7 worm cellular contexts compared by ENCODE assay signal in genomic region chrIII:11694506-11694947, ce11.
TF ChIP-seq lines count a peak whose summit lies in the region.

No protein-coding gene starts in this region.

TF ChIP-seq in whole organism, L1 larva, 84 proteins besides CTCF, POLR2A, EP300 and RAD21:
- TF ChIP-seq nhr-71 (tag; optimal IDR thresholded peaks at IDR 0.05; lab: Kevin White, UChicago), result peak; percentile 12
- no peak for TF ChIP-seq efl-1 (optimal IDR thresholded peaks at IDR 0.05; lab: Kevin White, UChicago)
- peak in 1 of 2 experiments; percentile 53 for TF ChIP-seq efl-1 (GFP tag; optimal IDR thresholded peaks at IDR 0.05 in 1 of 2; lab: Kevin White, UChicago)
- no peak for TF ChIP-seq mef-2 (tag; optimal IDR thresholded peaks at IDR 0.05; lab: Kevin White, UChicago)

TF ChIP-seq in whole organism, L2 larva, 48 proteins besides CTCF, POLR2A, EP300 and RAD21:
- TF ChIP-seq ama-1 (optimal IDR thresholded peaks at IDR 0.05; lab: Kevin White, UChicago) (peak; percentile 52), elt-1 (tag; optimal IDR thresholded peaks at IDR 0.05; lab: Kevin White, UChicago) (no peak), Y55F3AM.14 (GFP tag; optimal IDR thresholded peaks at IDR 0.05; lab: Kevin White, UChicago) (peak; percentile 45), nhr-12 (tag; optimal IDR thresholded peaks at IDR 0.05; lab: Kevin White, UChicago) (no peak), nhr-6 (tag; optimal IDR thresholded peaks at IDR 0.05; lab: Kevin White, UChicago) (no peak), crh-2 (tag; optimal IDR thresholded peaks at IDR 0.05; lab: Kevin White, UChicago) (peak; percentile 6), lsy-2 (tag; optimal IDR thresholded peaks at IDR 0.05; lab: Kevin White, UChicago) (no peak)

TF ChIP-seq in whole organism, L3 larva, 47 proteins besides CTCF, POLR2A, EP300 and RAD21:
- peak; percentile 63 for TF ChIP-seq aly-2 (tag; optimal IDR thresholded peaks at IDR 0.05; lab: Kevin White, UChicago)
- TF ChIP-seq pha-4 (tag; optimal IDR thresholded peaks at IDR 0.05; lab: Kevin White, UChicago), result no peak
- no peak for TF ChIP-seq nhr-11 (tag; optimal IDR thresholded peaks at IDR 0.05; lab: Kevin White, UChicago)
- TF ChIP-seq R02D3.7 (tag; optimal IDR thresholded peaks at IDR 0.05; lab: Kevin White, UChicago), result no peak
- TF ChIP-seq nhr-43 (tag; optimal IDR thresholded peaks at IDR 0.05; lab: Kevin White, UChicago; ENCODE audit: poor library complexity, severe bottlenecking), result peak; percentile 12
- TF ChIP-seq ama-1 (optimal IDR thresholded peaks at IDR 0.05; lab: Kevin White, UChicago), result peak; percentile 45
- peak; percentile 32 for TF ChIP-seq elt-2 (tag; optimal IDR thresholded peaks at IDR 0.05; lab: Kevin White, UChicago)
- peak; percentile 51 for TF ChIP-seq nhr-77 (tag; optimal IDR thresholded peaks at IDR 0.05; lab: Kevin White, UChicago)
- TF ChIP-seq ceh-16 (tag; optimal IDR thresholded peaks at IDR 0.05; lab: Kevin White, UChicago), result no peak
- TF ChIP-seq nhr-237 (tag; optimal IDR thresholded peaks at IDR 0.05; lab: Kevin White, UChicago), result no peak

TF ChIP-seq in whole organism, L4 larva, 104 proteins besides CTCF, POLR2A, EP300 and RAD21 (continues in another document):
- no peak for TF ChIP-seq daf-19 (GFP tag; conservative IDR thresholded peaks at IDR 0.05; lab: Robert Waterston, UW)
- TF ChIP-seq lin-1 (GFP tag; IDR thresholded peaks at IDR 0.05; lab: Robert Waterston, UW), result 0 out of 2 replicates have a peak, but pooled peaks have one; percentile 11
- TF ChIP-seq vab-7 (GFP tag; IDR thresholded peaks at IDR 0.05; lab: Robert Waterston, UW), result peak; percentile 53; the same call in 1 of the 2 replicates
- TF ChIP-seq nhr-48 (tag; optimal IDR thresholded peaks at IDR 0.05; lab: Kevin White, UChicago), result peak; percentile 43
- peak; percentile 25 for TF ChIP-seq dve-1 (tag; optimal IDR thresholded peaks at IDR 0.05; lab: Kevin White, UChicago; ENCODE audit: insufficient read depth)
- peak; percentile 36 for TF ChIP-seq nhr-25 (tag; optimal IDR thresholded peaks at IDR 0.05; lab: Kevin White, UChicago; ENCODE audit: borderline replicate concordance, insufficient read depth)
- peak; percentile 60 for TF ChIP-seq nhr-102 (tag; optimal IDR thresholded peaks at IDR 0.05; lab: Kevin White, UChicago)
- no peak for TF ChIP-seq duxl-1 (tag; optimal IDR thresholded peaks at IDR 0.05; lab: Kevin White, UChicago; ENCODE audit: poor library complexity)
- TF ChIP-seq lim-7 (GFP tag; IDR thresholded peaks at IDR 0.05; lab: Robert Waterston, UW), result peak; percentile 22; the same call in 1 of the 2 replicates
- TF ChIP-seq arid-1 (GFP tag; conservative IDR thresholded peaks at IDR 0.05; lab: Robert Waterston, UW), result peak; percentile 22; the same call in 1 of the 2 replicates
- TF ChIP-seq hif-1 (tag; optimal IDR thresholded peaks at IDR 0.05; lab: Kevin White, UChicago), result peak in 1 of 2 experiments; percentile 79
- peak; percentile 33; the same call in 1 of the 2 replicates for TF ChIP-seq php-3 (GFP tag; IDR thresholded peaks at IDR 0.05; lab: Robert Waterston, UW)
- TF ChIP-seq zfp-3 (GFP tag; conservative IDR thresholded peaks at IDR 0.05; lab: Robert Waterston, UW), result peak; percentile 58; the same call in 1 of the 2 replicates
- no peak for TF ChIP-seq mdl-1 (tag; optimal IDR thresholded peaks at IDR 0.05; lab: Kevin White, UChicago)
- peak; percentile 68; the same call in 1 of the 2 replicates for TF ChIP-seq ctbp-1 (GFP tag; IDR thresholded peaks at IDR 0.05; lab: Robert Waterston, UW)

TF ChIP-seq in whole organism, early embryonic, 17 proteins besides CTCF, POLR2A, EP300 and RAD21:
- no peak for TF ChIP-seq tbx-37 (GFP tag; conservative IDR thresholded peaks at IDR 0.05; lab: Robert Waterston, UW)
- 0 out of 2 replicates have a peak, but pooled peaks have one; percentile 9 for TF ChIP-seq scrt-1 (GFP tag; IDR thresholded peaks at IDR 0.05; lab: Robert Waterston, UW)
- no peak for TF ChIP-seq hnd-1 (tag; optimal IDR thresholded peaks at IDR 0.05; lab: Kevin White, UChicago)
- no peak for TF ChIP-seq sea-1 (GFP tag; conservative IDR thresholded peaks at IDR 0.05; lab: Robert Waterston, UW)

TF ChIP-seq in whole organism, midembryonic, 9 proteins besides CTCF, POLR2A, EP300 and RAD21:
- TF ChIP-seq ztf-23 (GFP tag; IDR thresholded peaks at IDR 0.05; lab: Robert Waterston, UW) (0 out of 2 replicates have a peak, but pooled peaks have one; percentile 15), tab-1 (GFP tag; IDR thresholded peaks at IDR 0.05; lab: Robert Waterston, UW) (no peak), klf-2 (GFP tag; conservative IDR thresholded peaks at IDR 0.05; lab: Robert Waterston, UW) (no peak), ref-1 (GFP tag; conservative IDR thresholded peaks at IDR 0.05; lab: Robert Waterston, UW) (no peak), ztf-29 (GFP tag; IDR thresholded peaks at IDR 0.05; lab: Robert Waterston, UW) (no peak)

TF ChIP-seq in whole organism, young adult, 124 proteins besides CTCF, POLR2A, EP300 and RAD21:
- TF ChIP-seq lin-26 (GFP tag; IDR thresholded peaks at IDR 0.05; lab: Robert Waterston, UW), result 0 out of 2 replicates have a peak, but pooled peaks have one; percentile 56
- TF ChIP-seq repo-1 (tag; optimal IDR thresholded peaks at IDR 0.05; lab: Kevin White, UChicago), result peak; percentile 51
- TF ChIP-seq dpff-1 (tag; optimal IDR thresholded peaks at IDR 0.05; lab: Kevin White, UChicago), result peak; percentile 80
- peak; percentile 65 for TF ChIP-seq ZK185.1 (tag; optimal IDR thresholded peaks at IDR 0.05; lab: Kevin White, UChicago; ENCODE audit: poor library complexity, severe bottlenecking)
- TF ChIP-seq Y56A3A.18 (GFP tag; IDR thresholded peaks at IDR 0.05; lab: Robert Waterston, UW), result no peak
- TF ChIP-seq F52B5.7 (tag; optimal IDR thresholded peaks at IDR 0.05; lab: Kevin White, UChicago), result peak; percentile 56
- no peak for TF ChIP-seq C17E4.6 (GFP tag; IDR thresholded peaks at IDR 0.05; lab: Robert Waterston, UW)
- TF ChIP-seq F23B12.7 (tag; optimal IDR thresholded peaks at IDR 0.05; lab: Kevin White, UChicago; ENCODE audit: insufficient read depth), result no peak
- peak; percentile 65; the same call in 1 of the 2 replicates for TF ChIP-seq B0336.3 (GFP tag; IDR thresholded peaks at IDR 0.05; lab: Robert Waterston, UW)
- 0 out of 2 replicates have a peak, but pooled peaks have one; percentile 21 for TF ChIP-seq hmg-20 (GFP tag; IDR thresholded peaks at IDR 0.05; lab: Robert Waterston, UW)
- peak; percentile 27 for TF ChIP-seq mel-28 (tag; optimal IDR thresholded peaks at IDR 0.05; lab: Kevin White, UChicago; ENCODE audit: borderline replicate concordance)
- no peak for TF ChIP-seq cebp-1 (GFP tag; IDR thresholded peaks at IDR 0.05; lab: Robert Waterston, UW)
- TF ChIP-seq cebp-1 (tag; optimal IDR thresholded peaks at IDR 0.05; lab: Kevin White, UChicago), result peak; percentile 23
- no peak for TF ChIP-seq ztf-28 (GFP tag; IDR thresholded peaks at IDR 0.05; lab: Robert Waterston, UW)
- TF ChIP-seq F57C9.4 (tag; optimal IDR thresholded peaks at IDR 0.05; lab: Kevin White, UChicago), result peak; percentile 16
- TF ChIP-seq pbrm-1 (GFP tag; IDR thresholded peaks at IDR 0.05; lab: Robert Waterston, UW), result peak; percentile 46; the same call in 1 of the 2 replicates
- peak; percentile 52 for TF ChIP-seq ztf-26 (tag; optimal IDR thresholded peaks at IDR 0.05; lab: Kevin White, UChicago)
- TF ChIP-seq lin-35 (GFP tag; optimal IDR thresholded peaks at IDR 0.05; lab: Kevin White, UChicago), result peak in 1 of 3 experiments; percentile 44
- peak; percentile 76 for TF ChIP-seq nfyb-1 (GFP tag; IDR thresholded peaks at IDR 0.05; lab: Robert Waterston, UW)
- peak; percentile 45; the same call in 1 of the 2 replicates for TF ChIP-seq K11D2.4 (GFP tag; IDR thresholded peaks at IDR 0.05; lab: Robert Waterston, UW)
- TF ChIP-seq let-526 (GFP tag; IDR thresholded peaks at IDR 0.05; lab: Robert Waterston, UW), result peak; percentile 58; the same call in 1 of the 2 replicates
- no peak for TF ChIP-seq ets-4 (GFP tag; optimal IDR thresholded peaks at IDR 0.05; lab: Kevin White, UChicago)
- TF ChIP-seq mcd-1 (GFP tag; IDR thresholded peaks at IDR 0.05; lab: Robert Waterston, UW), result 0 out of 2 replicates have a peak, but pooled peaks have one; percentile 25
- TF ChIP-seq nfya-2 (GFP tag; IDR thresholded peaks at IDR 0.05; lab: Robert Waterston, UW), result 0 out of 2 replicates have a peak, but pooled peaks have one; percentile 72
- peak; percentile 51 for TF ChIP-seq zim-3 (tag; optimal IDR thresholded peaks at IDR 0.05; lab: Kevin White, UChicago)
- TF ChIP-seq hsf-1 (GFP tag; IDR thresholded peaks at IDR 0.05; lab: Robert Waterston, UW), result 0 out of 2 replicates have a peak, but pooled peaks have one; percentile 19
- TF ChIP-seq gei-17 (GFP tag; optimal IDR thresholded peaks at IDR 0.05; lab: Kevin White, UChicago), result peak; percentile 60
- TF ChIP-seq snpc-3.4 (tag; optimal IDR thresholded peaks at IDR 0.05; lab: Kevin White, UChicago), result no peak
- TF ChIP-seq lin-40 (tag; optimal IDR thresholded peaks at IDR 0.05; lab: Kevin White, UChicago), result no peak
